Worm (Caenorhabditis elegans): Measurements from ENCODE around the gene mom-1.

DNA sequence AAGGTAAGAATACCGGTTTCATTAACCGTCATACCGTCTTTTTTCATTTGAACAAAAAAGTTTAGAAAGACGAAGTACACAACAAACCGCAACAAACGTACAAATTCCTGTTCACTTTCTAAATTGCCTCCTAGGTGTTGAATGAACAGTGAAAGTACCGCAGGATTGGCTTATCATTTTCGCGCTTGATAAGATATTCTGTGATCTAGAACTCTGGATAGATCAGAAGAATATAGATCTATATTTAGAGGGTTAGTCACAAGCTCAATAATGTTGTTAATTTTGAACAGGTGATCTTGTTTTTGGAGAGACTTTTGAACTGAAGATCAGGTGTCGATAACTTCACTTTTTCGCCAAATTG is 38.3 kb upstream of the mom-1 start:
- TF ChIP-seq ceh-39 (tag; optimal IDR thresholded peaks at IDR 0.05) (no peak), nhr-28 (tag; optimal IDR thresholded peaks at IDR 0.05) (no peak), ces-1 (GFP tag; optimal IDR thresholded peaks at IDR 0.05) (no peak), nhr-237 (tag; optimal IDR thresholded peaks at IDR 0.05) (no peak)
